Fruit fly (Drosophila melanogaster) whole organism, prepupa: ENCODE results near the gene Bx42.

Experiments used
- CG15336 ChIP-seq: fragments of 200-800 bp; sonication (Bioruptor generic); IDR thresholded peaks from 2 replicates; pipeline ENCODE4 v1.3.6; 2022; ENCODE audit warnings: missing biosample characterization, missing genetic modification characterization
- CG1621 ChIP-seq: fragments of 200-800 bp; sonication (Bioruptor generic); optimal IDR thresholded peaks from 3 replicates; lab custom pipeline; 2018; ENCODE audit warnings: missing biosample characterization, mild to moderate bottlenecking, missing genetic modification characterization
- Eip75B ChIP-seq: fragments of 200-800 bp; sonication (Bioruptor generic); optimal IDR thresholded peaks from 3 replicates; lab custom pipeline; 2016; ENCODE audit warnings: missing biosample characterization, missing genetic modification characterization
- Gug ChIP-seq: fragments of 200-800 bp; sonication (Bioruptor generic); IDR thresholded peaks from 2 replicates; pipeline ENCODE4 v1.3.6; 2022; ENCODE audit warnings: missing biosample characterization, missing genetic modification characterization

DNA sequence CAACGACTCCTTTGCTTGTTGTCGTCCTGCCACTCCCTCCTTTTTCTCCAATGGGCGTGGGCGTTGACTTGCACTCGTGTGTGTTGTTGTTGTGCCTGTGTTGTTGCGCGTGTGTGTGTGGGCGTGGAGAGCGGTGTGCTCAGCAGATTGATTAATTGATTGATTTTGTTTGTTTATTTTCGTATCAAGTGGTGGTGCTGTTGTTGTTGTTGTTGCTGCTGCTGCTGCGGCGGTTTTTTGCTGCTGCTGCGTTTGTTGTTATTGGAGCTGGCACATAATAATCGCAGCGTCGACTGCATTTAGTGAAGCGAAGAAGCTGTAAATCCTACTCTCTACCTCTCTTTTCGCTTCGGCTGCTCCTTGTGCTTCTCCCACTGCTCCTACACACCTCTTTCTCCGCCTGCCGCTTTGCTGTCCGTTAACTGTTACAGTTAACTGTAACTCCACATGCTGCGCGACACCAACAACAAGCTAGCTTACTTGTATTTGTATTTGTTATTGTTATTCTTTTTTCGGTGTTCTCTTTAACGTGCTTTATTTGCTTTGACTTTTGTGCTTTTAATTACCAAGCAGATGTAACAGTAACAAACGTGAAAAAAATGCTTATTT is 27.9 kb upstream of the Bx42 start:
- TF ChIP-seq Gug (GFP tag; lab: Robert Waterston, UW) (no peak), CG1621 (tag; lab: Kevin White, UChicago) (no peak), CG15336 (GFP tag; lab: Robert Waterston, UW) (no peak), Eip75B (GFP tag; lab: Kevin White, UChicago) (no peak)
